Worm (Caenorhabditis elegans) whole organism, L4 larva: ENCODE data around the gene taf-2.

ENCODE experiments used
- R02D3.7 ChIP-seq: fragments of 150-350 bp; sonication (generic microtip); optimal IDR thresholded peaks from 3 replicates; lab custom pipeline; 2014; ENCODE audit warnings: missing biosample characterization, missing genetic modification characterization
- T20F7.1 ChIP-seq: fragments of 200-800 bp; sonication (Bioruptor generic); optimal IDR thresholded peaks from 2 replicates; lab custom pipeline; 2018; ENCODE audit warnings: mild to moderate bottlenecking, missing genetic modification characterization, missing compliant biosample characterization
- ces-1 ChIP-seq: fragments of 150-350 bp; sonication (generic microtip); optimal IDR thresholded peaks from 4 replicates; lab custom pipeline; 2014; ENCODE audit warnings: missing biosample characterization, missing genetic modification reagents, missing genetic modification characterization
- fkh-10 ChIP-seq: fragments of 150-350 bp; optimal IDR thresholded peaks from 2 replicates; lab custom pipeline; 2014; ENCODE audit warnings: missing biosample characterization, missing genetic modification reagents, missing genetic modification characterization
- nhr-41 ChIP-seq: fragments of 200-800 bp; sonication (Bioruptor generic); IDR thresholded peaks from 2 replicates; pipeline ENCODE4 v1.3.6; 2022; ENCODE audit warnings: missing genetic modification reagents, missing genetic modification characterization, missing compliant biosample characterization
- tag-97 ChIP-seq: fragments of 200-800 bp; sonication (Bioruptor generic); IDR thresholded peaks from 2 replicates; pipeline ENCODE4 v1.3.6; 2022; ENCODE audit warnings: missing genetic modification characterization, missing compliant biosample characterization
- unc-130 ChIP-seq: sonication (generic microtip); optimal IDR thresholded peaks from 2 replicates; lab custom pipeline; 2016; ENCODE audit warnings: missing genetic modification reagents, missing genetic modification characterization, missing compliant biosample characterization
- unc-62 ChIP-seq, 3 experiments: fragments of 150-350 bp in 1 of 3; sonication (generic microtip); optimal IDR thresholded peaks in 2 of 3; peaks in 1 of 3; 1 replicate in 1 of 3; 2 replicates in 2 of 3; lab custom pipeline; 2014 to 2017; ENCODE audit warnings: missing biosample characterization in 3 of 3, missing genetic modification characterization in 3 of 3, missing genetic modification reagents in 3 of 3, missing genotype in 1 of 3

ce11 chrIV:3626447-3626846 is 33.0 kb upstream of the taf-2 start:
- TF ChIP-seq R02D3.7 (tag; lab: Kevin White, UChicago): no peak
- TF ChIP-seq ces-1 (GFP tag; lab: Kevin White, UChicago): peak; percentile 58
- TF ChIP-seq tag-97 (GFP tag; lab: Robert Waterston, UW): no peak
- TF ChIP-seq T20F7.1 (GFP tag; lab: Kevin White, UChicago): no peak
- peak; percentile 47 for TF ChIP-seq fkh-10 (GFP tag; lab: Kevin White, UChicago)
- TF ChIP-seq unc-62 (GFP tag; optimal IDR thresholded peaks at IDR 0.05 in 1 of 2; lab: Kevin White, UChicago): no peak
- TF ChIP-seq unc-62 (tag; optimal IDR thresholded peaks at IDR 0.05; lab: Kevin White, UChicago): no peak
- TF ChIP-seq nhr-41 (GFP tag; lab: Robert Waterston, UW): no peak
- no peak for TF ChIP-seq unc-130 (GFP tag; lab: Kevin White, UChicago)
